Worm (Caenorhabditis elegans): ENCODE results near the gene C28G1.10.
A peak's percentile ranks its signal among the peaks of the same experiment; 100 is the strongest.

The C28G1.10 gene

DNA sequence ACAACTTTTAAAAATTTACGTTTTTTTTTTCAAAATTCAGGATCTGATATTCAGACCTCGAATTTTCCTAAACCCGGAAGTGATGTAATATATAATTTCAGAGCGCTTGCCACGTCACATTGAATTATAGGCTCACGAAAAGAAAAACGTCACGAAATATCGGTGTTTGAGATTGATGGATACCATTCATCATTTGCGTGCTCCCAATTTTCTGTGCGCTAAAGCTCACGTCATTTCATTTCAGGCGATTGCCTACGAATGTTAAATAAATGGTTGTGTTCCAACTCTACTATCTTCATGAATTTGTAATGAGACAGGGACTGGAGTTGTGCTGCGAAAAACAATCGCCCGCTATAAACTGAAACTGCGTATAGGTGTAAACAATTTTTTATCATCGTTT, 38.2 kb upstream of the C28G1.10 start:
- no peak for TF ChIP-seq ceh-8 (GFP tag; optimal IDR thresholded peaks at IDR 0.05)
- no peak for TF ChIP-seq nhr-47 (tag; optimal IDR thresholded peaks at IDR 0.05)
- TF ChIP-seq nhr-76 (tag; optimal IDR thresholded peaks at IDR 0.05) = no peak
- no peak for TF ChIP-seq unc-130 (tag; optimal IDR thresholded peaks at IDR 0.05)

DNA sequence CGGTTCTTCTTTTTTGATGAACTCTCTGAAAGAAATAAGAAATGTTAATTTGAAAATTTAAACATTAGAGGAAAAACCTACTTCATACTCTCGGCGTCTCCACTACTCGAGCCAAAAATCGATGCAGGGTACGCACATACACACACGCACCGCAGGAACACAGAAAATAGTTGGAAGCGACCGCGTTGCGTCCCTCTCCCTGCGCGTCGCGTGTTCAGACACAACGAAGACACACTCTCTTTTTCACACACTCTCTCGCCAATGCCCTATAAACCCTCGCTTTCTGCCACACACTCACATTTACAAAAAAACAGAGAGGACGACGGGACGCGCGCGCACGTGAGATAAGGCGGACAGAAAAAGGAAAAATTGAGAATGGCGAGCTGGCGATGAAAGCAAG, 36.0 kb upstream of the C28G1.10 start, which contains the start of gene R04E5.9:
Gene R04E5.9 (minus strand): TSS at position 235 of the 400 bp plus-strand sequence.
- TF ChIP-seq mab-9 (GFP tag; IDR thresholded peaks at IDR 0.05) (peak; percentile 69), nhr-71 (tag; optimal IDR thresholded peaks at IDR 0.05) (peak; percentile 92), nhr-19 (GFP tag; conservative IDR thresholded peaks at IDR 0.05) (peak; percentile 68), elt-2 (tag; optimal IDR thresholded peaks at IDR 0.05) (peak; percentile 80), lir-3 (tag; optimal IDR thresholded peaks at IDR 0.05; ENCODE audit: poor library complexity) (no peak), hlh-17 (GFP tag; optimal IDR thresholded peaks at IDR 0.05; ENCODE audit: borderline replicate concordance) (no peak), pqm-1 (tag; optimal IDR thresholded peaks at IDR 0.05) (no peak), nhr-85 (tag) (peak; percentile 82), elt-3 (tag; optimal IDR thresholded peaks at IDR 0.05) (peak in 2 of 6 experiments; percentile 19 to 20), pax-3 (tag; optimal IDR thresholded peaks at IDR 0.05) (peak; percentile 68), nhr-20 (tag; optimal IDR thresholded peaks at IDR 0.05) (peak; percentile 86), nhr-84 (tag; optimal IDR thresholded peaks at IDR 0.05) (no peak), mep-1 (tag; optimal IDR thresholded peaks at IDR 0.05) (peak; percentile 94), lin-39 (tag; optimal IDR thresholded peaks at IDR 0.05) (no peak), tlp-1 (tag; optimal IDR thresholded peaks at IDR 0.05) (no peak), unc-62 (GFP tag; optimal IDR thresholded peaks at IDR 0.05) (no peak), sup-37 (GFP tag; optimal IDR thresholded peaks at IDR 0.05) (no peak), fkh-4 (tag; optimal IDR thresholded peaks at IDR 0.05; ENCODE audit: borderline replicate concordance) (no peak), hpl-2 (GFP tag; optimal IDR thresholded peaks at IDR 0.05) (peak; percentile 27), ztf-11 (tag; optimal IDR thresholded peaks at IDR 0.05) (peak in 1 of 2 experiments; percentile 56), lin-35 (GFP tag; optimal IDR thresholded peaks at IDR 0.05) (peak; percentile 63 to 81), fkh-10 (GFP tag; optimal IDR thresholded peaks at IDR 0.05) (peak; percentile 81), lin-14 (GFP tag; optimal IDR thresholded peaks at IDR 0.05) (peak; percentile 99), C16A3.4 (tag; optimal IDR thresholded peaks at IDR 0.05) (peak; percentile 75), ceh-88 (GFP tag; IDR thresholded peaks at IDR 0.05) (peak; percentile 68; the same call in 1 of the 2 replicates), aly-2 (tag; optimal IDR thresholded peaks at IDR 0.05) (no peak), lsy-2 (tag; optimal IDR thresholded peaks at IDR 0.05) (peak; percentile 65 to 85), snu-23 (GFP tag; optimal IDR thresholded peaks at IDR 0.05) (peak; percentile 89), blmp-1 (tag; optimal IDR thresholded peaks at IDR 0.05) (peak; percentile 88), ceh-8 (GFP tag; optimal IDR thresholded peaks at IDR 0.05) (peak; percentile 13), fos-1 (tag; optimal IDR thresholded peaks at IDR 0.05) (peak; percentile 79), swsn-7 (tag; optimal IDR thresholded peaks at IDR 0.05) (peak; percentile 87), sox-4 (tag; optimal IDR thresholded peaks at IDR 0.05) (peak; percentile 69), ceh-63 (GFP tag; optimal IDR thresholded peaks at IDR 0.05) (no peak), ama-1 (optimal IDR thresholded peaks at IDR 0.05) (peak; percentile 21), snpc-4 (tag; optimal IDR thresholded peaks at IDR 0.05) (peak; percentile 62), skn-1 (tag; optimal IDR thresholded peaks at IDR 0.05) (peak; percentile 76), nhr-77 (tag; optimal IDR thresholded peaks at IDR 0.05) (peak; percentile 72), Y116A8C.19 (tag; optimal IDR thresholded peaks at IDR 0.05; ENCODE audit: borderline replicate concordance) (no peak), ceh-82 (tag; optimal IDR thresholded peaks at IDR 0.05) (peak; percentile 74 to 91 (median 87)), hlh-4 (tag; optimal IDR thresholded peaks at IDR 0.05) (no peak), C34B4.2 (tag; optimal IDR thresholded peaks at IDR 0.05) (no peak), unc-86 (tag; optimal IDR thresholded peaks at IDR 0.05) (peak; percentile 91), nhr-47 (tag; optimal IDR thresholded peaks at IDR 0.05) (peak; percentile 91), vab-15 (tag; optimal IDR thresholded peaks at IDR 0.05) (no peak), rnt-1 (tag; optimal IDR thresholded peaks at IDR 0.05) (peak; percentile 71), jun-1 (tag; optimal IDR thresholded peaks at IDR 0.05) (peak; percentile 88), ets-5 (GFP tag; IDR thresholded peaks at IDR 0.05) (no peak), ces-1 (GFP tag; optimal IDR thresholded peaks at IDR 0.05) (no peak)
